Fruit fly (Drosophila melanogaster) whole organism: ENCODE data around the gene CG46306.

Source experiments
- CG8478 ChIP-seq: fragments of >200 bp; optimal IDR thresholded peaks from 2 replicates; lab custom pipeline; 2018; ENCODE audit warnings: inconsistent platforms
- Dll ChIP-seq: fragments of >200 bp; optimal IDR thresholded peaks from 2 replicates; lab custom pipeline; 2017
- EcR ChIP-seq, 2 experiments: fragments of >200 bp; optimal IDR thresholded peaks; 2 replicates each; lab custom pipeline; 2017; ENCODE audit warnings: missing biosample characterization in 2 of 2, missing genetic modification characterization in 2 of 2, missing genetic modification reagents in 2 of 2
- pan ChIP-seq: fragments of >200 bp; optimal IDR thresholded peaks from 2 replicates; lab custom pipeline; 2017
- psq ChIP-seq: fragments of >200 bp; optimal IDR thresholded peaks from 2 replicates; lab custom pipeline; 2017
- usp ChIP-seq: fragments of >200 bp; optimal IDR thresholded peaks from 2 replicates; lab custom pipeline; 2017; ENCODE audit warnings: missing biosample characterization, missing genetic modification characterization, mixed read lengths

CG46306 gene

dm6 chrX:16822080-16822479 is 13.2 kb downstream of the CG46306 start:
- TF ChIP-seq CG8478 (lab: Kevin White, UChicago) (no peak), psq (lab: Kevin White, UChicago) (no peak), EcR (GFP tag; optimal IDR thresholded peaks at IDR 0.05; lab: Kevin White, UChicago) (no peak), Dll (lab: Kevin White, UChicago) (no peak), pan (no peak), usp (no peak)

- TF ChIP-seq CG8478 (lab: Kevin White, UChicago) (no peak), pan (no peak), Dll (lab: Kevin White, UChicago) (no peak), psq (lab: Kevin White, UChicago) (no peak), usp (no peak), EcR (GFP tag; optimal IDR thresholded peaks at IDR 0.05; lab: Kevin White, UChicago) (no peak)
Measured at dm6 chrX:16821216-16821615, 14.1 kb downstream of the CG46306 start.

- TF ChIP-seq CG8478 (lab: Kevin White, UChicago) (no peak), usp (no peak), pan (no peak), EcR (GFP tag; optimal IDR thresholded peaks at IDR 0.05; lab: Kevin White, UChicago) (no peak), Dll (lab: Kevin White, UChicago) (no peak), psq (lab: Kevin White, UChicago) (no peak)
Measured at dm6 chrX:16820665-16821064, 14.7 kb downstream of the CG46306 start.

- TF ChIP-seq CG8478 (lab: Kevin White, UChicago) (no peak), Dll (lab: Kevin White, UChicago) (no peak), pan (no peak), EcR (GFP tag; optimal IDR thresholded peaks at IDR 0.05; lab: Kevin White, UChicago) (no peak)
Measured at dm6 chrX:16818186-16818585, 17.1 kb downstream of the CG46306 start.

dm6 chrX:16816500-16816899 is 18.8 kb downstream of the CG46306 start:
- no peak for TF ChIP-seq Dll (lab: Kevin White, UChicago)
- no peak for TF ChIP-seq CG8478 (lab: Kevin White, UChicago)
- no peak for TF ChIP-seq usp
- TF ChIP-seq pan = no peak
- TF ChIP-seq EcR (GFP tag; optimal IDR thresholded peaks at IDR 0.05; lab: Kevin White, UChicago) = no peak
- no peak for TF ChIP-seq psq (lab: Kevin White, UChicago)

DNA sequence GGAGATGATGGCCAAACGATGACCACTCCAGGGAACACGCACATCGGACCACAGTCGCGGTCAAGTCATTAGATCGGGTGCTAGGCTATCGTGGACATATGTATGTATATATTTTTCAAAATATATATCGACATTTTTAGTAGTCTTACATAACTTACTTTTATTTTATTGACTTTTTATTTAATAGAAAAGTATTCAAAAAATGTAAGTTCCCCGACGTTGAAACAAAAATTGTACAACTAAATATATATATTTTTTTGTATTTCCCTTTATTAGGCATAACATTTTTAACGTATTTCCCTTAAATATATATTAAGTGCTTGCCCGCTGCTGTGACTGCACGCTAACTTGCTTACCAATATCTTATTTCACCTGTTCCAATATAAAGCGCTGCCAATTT is 20.2 kb downstream of the CG46306 start:
- TF ChIP-seq EcR (GFP tag; optimal IDR thresholded peaks at IDR 0.05; lab: Kevin White, UChicago) (no peak), usp (no peak), pan (no peak), Dll (lab: Kevin White, UChicago) (no peak), CG8478 (lab: Kevin White, UChicago) (no peak), psq (lab: Kevin White, UChicago) (no peak)

dm6 chrX:16814351-16814750 is 21.0 kb downstream of the CG46306 start:
- TF ChIP-seq psq (lab: Kevin White, UChicago) (no peak), CG8478 (lab: Kevin White, UChicago) (no peak), usp (no peak), pan (no peak), Dll (lab: Kevin White, UChicago) (no peak), EcR (GFP tag; optimal IDR thresholded peaks at IDR 0.05; lab: Kevin White, UChicago) (no peak)

DNA sequence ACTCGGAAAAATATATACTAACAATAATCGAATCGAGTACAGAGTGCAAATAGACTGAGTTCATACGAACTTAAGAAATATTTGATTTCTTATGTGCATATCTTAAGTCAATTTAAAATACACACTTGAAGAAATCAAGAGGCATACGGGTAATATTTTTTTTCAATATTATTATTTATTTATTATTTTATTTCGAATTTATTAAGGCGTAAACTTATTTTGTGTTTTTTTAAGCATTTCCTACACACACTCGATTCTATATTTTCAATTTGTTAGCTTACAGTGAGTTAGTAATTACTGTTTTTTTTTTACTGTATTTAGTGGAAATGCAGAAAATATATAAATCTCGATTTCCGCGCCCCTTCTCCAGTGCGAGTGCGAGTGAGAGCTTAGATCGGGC is 22.1 kb downstream of the CG46306 start:
- TF ChIP-seq CG8478 (lab: Kevin White, UChicago) (no peak), Dll (lab: Kevin White, UChicago) (no peak), psq (lab: Kevin White, UChicago) (no peak), EcR (GFP tag; optimal IDR thresholded peaks at IDR 0.05; lab: Kevin White, UChicago) (no peak), pan (no peak), usp (no peak)

DNA sequence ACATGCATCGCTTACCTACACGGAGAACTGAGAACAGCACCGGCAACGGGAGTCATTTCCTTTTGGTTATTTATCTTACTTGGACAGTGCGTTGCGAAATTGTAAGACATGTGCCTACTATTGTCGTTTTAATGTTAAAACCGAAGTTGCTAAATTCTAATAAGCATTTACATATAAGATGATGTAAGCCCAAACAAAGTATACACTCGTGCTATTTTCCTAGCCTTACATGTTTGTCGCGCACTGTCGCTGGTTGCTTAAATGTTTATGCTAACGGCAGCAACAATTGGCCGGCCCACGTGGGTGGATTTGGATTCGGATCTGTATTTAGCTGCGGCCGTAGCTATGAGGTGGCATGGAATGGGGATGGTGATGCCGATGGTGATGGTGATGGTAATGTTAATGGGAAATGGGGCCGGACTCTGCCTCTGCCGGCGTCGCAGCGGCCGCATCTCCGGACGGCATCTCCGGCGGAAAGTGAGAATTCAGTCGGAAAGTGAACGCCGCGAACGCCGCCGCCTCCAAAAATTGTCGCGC is 24.0 kb downstream of the CG46306 start, which contains the start of gene CG4829:
Gene CG4829, plus strand, starts transcription at position 487 of the 537 bp plus-strand sequence.
- TF ChIP-seq Dll (lab: Kevin White, UChicago) = no peak
- TF ChIP-seq pan = no peak
- no peak for TF ChIP-seq usp
- no peak for TF ChIP-seq CG8478 (lab: Kevin White, UChicago)
- no peak for TF ChIP-seq EcR (GFP tag; optimal IDR thresholded peaks at IDR 0.05; lab: Kevin White, UChicago)
- TF ChIP-seq psq (lab: Kevin White, UChicago) = no peak

DNA sequence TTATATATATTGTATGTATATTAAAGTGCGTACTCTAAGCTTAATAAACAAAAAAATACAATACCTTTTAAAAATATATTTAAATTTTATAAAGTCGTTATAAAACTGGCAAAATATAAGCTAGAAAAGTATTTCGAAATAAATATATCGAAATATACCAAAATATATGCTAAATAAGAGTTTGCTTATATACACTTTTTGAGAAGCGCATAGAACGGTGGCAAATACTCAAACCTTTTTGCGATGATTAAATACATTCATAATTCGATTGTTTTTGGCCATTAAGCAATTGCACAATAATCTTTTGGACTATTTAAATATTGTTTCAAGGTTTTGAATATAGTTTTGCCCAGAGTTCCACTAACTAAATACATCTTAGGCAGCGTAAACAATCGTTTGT is 26.2 kb downstream of the CG46306 start:
- TF ChIP-seq psq (lab: Kevin White, UChicago) (no peak), usp (no peak), Dll (lab: Kevin White, UChicago) (no peak), pan (no peak), CG8478 (lab: Kevin White, UChicago) (no peak)

dm6 chrX:16808654-16809053 is 26.7 kb downstream of the CG46306 start:
- TF ChIP-seq CG8478 (lab: Kevin White, UChicago) (no peak), pan (no peak), psq (lab: Kevin White, UChicago) (no peak), usp (no peak), Dll (lab: Kevin White, UChicago) (no peak), EcR (GFP tag; optimal IDR thresholded peaks at IDR 0.05; lab: Kevin White, UChicago) (no peak)

DNA sequence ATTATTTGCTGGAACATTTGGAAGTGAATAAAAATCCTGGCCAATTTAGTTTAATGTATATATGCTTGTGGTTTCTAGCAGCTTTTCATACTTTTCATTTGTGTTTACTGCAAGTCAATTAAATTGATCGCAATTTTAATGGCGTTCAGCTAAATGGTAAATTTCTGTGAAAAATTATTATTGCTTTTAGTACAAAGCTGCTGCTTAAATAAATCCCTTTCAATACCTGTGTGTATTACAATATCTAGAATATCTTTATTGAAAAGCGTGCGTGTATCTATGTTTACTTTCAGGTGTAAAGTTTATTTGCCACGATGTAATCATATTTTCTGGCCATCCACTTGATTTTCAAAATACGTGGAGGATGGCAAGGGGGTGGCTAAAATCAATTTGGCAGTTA is 29.6 kb downstream of the CG46306 start, which contains the start of gene ppk28:
Gene ppk28, plus strand, starts transcription at position 301 of the 400 bp plus-strand sequence.
- TF ChIP-seq EcR (GFP tag; optimal IDR thresholded peaks at IDR 0.05; lab: Kevin White, UChicago) (no peak), usp (no peak), CG8478 (lab: Kevin White, UChicago) (no peak), psq (lab: Kevin White, UChicago) (no peak), Dll (lab: Kevin White, UChicago) (no peak), pan (no peak)

dm6 chrX:16803299-16803698 is 32.0 kb downstream of the CG46306 start, which contains the start of the genes Rai1 and CG13005:
TSS of gene Rai1 (minus strand) at chrX:16803344.
TSS of gene CG13005 (plus strand) at chrX:16803650.
- TF ChIP-seq pan = no peak
- TF ChIP-seq CG8478 (lab: Kevin White, UChicago) = no peak
- TF ChIP-seq Dll (lab: Kevin White, UChicago) = no peak
- TF ChIP-seq EcR (GFP tag; optimal IDR thresholded peaks at IDR 0.05; lab: Kevin White, UChicago) = no peak
- no peak for TF ChIP-seq psq (lab: Kevin White, UChicago)
- no peak for TF ChIP-seq usp
